Worm (Caenorhabditis elegans) whole organism, L2 larva: ENCODE data around the gene glf-1.

Source experiments
- F13H6.1 ChIP-seq: sonication (generic microtip); optimal IDR thresholded peaks from 2 replicates; lab custom pipeline; 2016; ENCODE audit warnings: missing genetic modification characterization, missing compliant biosample characterization
- R02D3.7 ChIP-seq: fragments of 150-350 bp; optimal IDR thresholded peaks from 2 replicates; lab custom pipeline; 2014; ENCODE audit warnings: missing biosample characterization, missing genetic modification characterization
- Y55F3AM.14 ChIP-seq: fragments of 200-800 bp; sonication (Bioruptor generic); optimal IDR thresholded peaks from 2 replicates; lab custom pipeline; 2018; ENCODE audit warnings: mild to moderate bottlenecking, missing genetic modification characterization, missing compliant biosample characterization
- ZK546.5 ChIP-seq: sonication (generic microtip); optimal IDR thresholded peaks from 2 replicates; lab custom pipeline; 2017; ENCODE audit warnings: missing biosample characterization, missing genetic modification characterization
- alr-1 ChIP-seq: fragments of 150-350 bp; optimal IDR thresholded peaks from 2 replicates; lab custom pipeline; 2014; ENCODE audit warnings: missing biosample characterization, missing genetic modification characterization
- aly-2 ChIP-seq: fragments of 150-350 bp; optimal IDR thresholded peaks from 2 replicates; lab custom pipeline; 2014; ENCODE audit warnings: missing biosample characterization, missing genetic modification characterization
- ceh-82 ChIP-seq: fragments of 150-350 bp; optimal IDR thresholded peaks from 2 replicates; lab custom pipeline; 2014; ENCODE audit warnings: missing biosample characterization, missing genetic modification characterization
- crh-2 ChIP-seq: sonication (generic microtip); optimal IDR thresholded peaks from 2 replicates; lab custom pipeline; 2017; ENCODE audit warnings: missing biosample characterization, missing genetic modification characterization
- dmd-4 ChIP-seq: sonication (generic microtip); optimal IDR thresholded peaks from 2 replicates; lab custom pipeline; 2017; ENCODE audit warnings: missing biosample characterization, missing genetic modification characterization
- gmeb-1 ChIP-seq: fragments of 150-350 bp; optimal IDR thresholded peaks from 2 replicates; lab custom pipeline; 2014; ENCODE audit warnings: missing biosample characterization, missing genetic modification characterization
- lin-11 ChIP-seq: fragments of 150-350 bp; sonication (generic microtip); optimal IDR thresholded peaks from 2 replicates; lab custom pipeline; 2014; ENCODE audit warnings: missing biosample characterization, missing genetic modification characterization, inconsistent platforms, mixed read lengths
- lin-13 ChIP-seq: fragments of 150-350 bp; optimal IDR thresholded peaks from 2 replicates; lab custom pipeline; 2014; ENCODE audit warnings: missing biosample characterization, missing genetic modification reagents, missing genetic modification characterization
- lin-39 ChIP-seq: fragments of 150-350 bp; optimal IDR thresholded peaks from 2 replicates; lab custom pipeline; 2014; ENCODE audit warnings: missing biosample characterization, missing genetic modification reagents, missing genetic modification characterization
- lsy-2 ChIP-seq, 2 experiments: fragments of 150-350 bp in 1 of 2; sonication (generic microtip) in 1 of 2; optimal IDR thresholded peaks; 2 replicates each; lab custom pipeline; 2014 to 2017; ENCODE audit warnings: missing biosample characterization in 2 of 2, missing genetic modification characterization in 2 of 2
- mbf-1 ChIP-seq: sonication (generic microtip); optimal IDR thresholded peaks from 2 replicates; lab custom pipeline; 2017; ENCODE audit warnings: missing biosample characterization, missing genetic modification characterization
- nhr-10 ChIP-seq: sonication (generic microtip); optimal IDR thresholded peaks from 2 replicates; lab custom pipeline; 2017; ENCODE audit warnings: missing biosample characterization, missing genetic modification characterization
- nhr-11 ChIP-seq: fragments of 150-350 bp; optimal IDR thresholded peaks from 2 replicates; lab custom pipeline; 2014; ENCODE audit warnings: missing biosample characterization, missing genetic modification characterization
- nhr-129 ChIP-seq: fragments of 150-350 bp; optimal IDR thresholded peaks from 2 replicates; lab custom pipeline; 2014; ENCODE audit warnings: missing biosample characterization, missing genetic modification characterization
- nhr-21 ChIP-seq: fragments of 150-350 bp; optimal IDR thresholded peaks from 2 replicates; lab custom pipeline; 2014; ENCODE audit warnings: missing biosample characterization, missing genetic modification characterization
- nhr-23 ChIP-seq: fragments of 150-350 bp; optimal IDR thresholded peaks from 2 replicates; lab custom pipeline; 2014; ENCODE audit warnings: missing biosample characterization, missing genetic modification reagents, missing genetic modification characterization
- nhr-237 ChIP-seq: fragments of 150-350 bp; optimal IDR thresholded peaks from 2 replicates; lab custom pipeline; 2014; ENCODE audit warnings: missing biosample characterization, missing genetic modification characterization
- nhr-25 ChIP-seq: fragments of 150-350 bp; sonication (generic microtip); optimal IDR thresholded peaks from 3 replicates; lab custom pipeline; 2014; ENCODE audit warnings: missing biosample characterization, missing genetic modification characterization
- nhr-6 ChIP-seq: fragments of 150-350 bp; optimal IDR thresholded peaks from 2 replicates; lab custom pipeline; 2014; ENCODE audit warnings: missing biosample characterization, missing genetic modification characterization
- peb-1 ChIP-seq: fragments of 150-350 bp; optimal IDR thresholded peaks from 2 replicates; lab custom pipeline; 2014; ENCODE audit warnings: missing biosample characterization, missing genetic modification characterization
- skn-1 ChIP-seq: sonication (generic microtip); optimal IDR thresholded peaks from 2 replicates; lab custom pipeline; 2017; ENCODE audit warnings: missing biosample characterization, missing genetic modification characterization
- sma-3 ChIP-seq: sonication (generic microtip); optimal IDR thresholded peaks from 2 replicates; lab custom pipeline; 2016; ENCODE audit warnings: missing genetic modification reagents, missing genetic modification characterization, missing compliant biosample characterization
- sma-9 ChIP-seq, 2 experiments: fragments of 150-350 bp in 1 of 2; sonication (generic microtip) in 1 of 2; optimal IDR thresholded peaks; 2 replicates each; lab custom pipeline; 2014 to 2016; ENCODE audit warnings: missing genetic modification characterization in 2 of 2, mild to moderate bottlenecking in 1 of 2, missing biosample characterization in 1 of 2, missing compliant biosample characterization in 1 of 2, missing genetic modification reagents in 1 of 2, moderate library complexity in 1 of 2
- unc-39 ChIP-seq: fragments of 150-350 bp; optimal IDR thresholded peaks from 2 replicates; lab custom pipeline; 2014; ENCODE audit warnings: missing biosample characterization, missing genetic modification characterization
- unc-55 ChIP-seq: fragments of 150-350 bp; sonication (generic microtip); optimal IDR thresholded peaks from 3 replicates; lab custom pipeline; 2014; ENCODE audit warnings: missing biosample characterization, missing genetic modification reagents, missing genetic modification characterization
- unc-62 ChIP-seq: fragments of 150-350 bp; optimal IDR thresholded peaks from 2 replicates; lab custom pipeline; 2014; ENCODE audit warnings: missing biosample characterization, missing genetic modification reagents, missing genetic modification characterization
- zag-1 ChIP-seq: fragments of 150-350 bp; optimal IDR thresholded peaks from 2 replicates; lab custom pipeline; 2014; ENCODE audit warnings: missing biosample characterization, missing genetic modification characterization
- ztf-1 ChIP-seq: fragments of 200-800 bp; sonication (Bioruptor generic); conservative IDR thresholded peaks from 2 replicates; pipeline ENCODE4 v1.3.6; 2022; ENCODE audit warnings: missing genetic modification characterization, missing compliant biosample characterization
- ztf-11 ChIP-seq: sonication (generic microtip); optimal IDR thresholded peaks from 2 replicates; lab custom pipeline; 2017; ENCODE audit warnings: missing biosample characterization, missing genetic modification characterization
- ztf-4 ChIP-seq: fragments of 150-350 bp; optimal IDR thresholded peaks from 2 replicates; lab custom pipeline; 2014; ENCODE audit warnings: missing biosample characterization, missing genetic modification characterization

glf-1 gene

ce11 chrIV:5870072-5870471 is 15.6 kb upstream of the glf-1 start, which contains the start of gene srv-17:
TSS of gene srv-17 (minus strand) at chrIV:5870172.
- no peak for TF ChIP-seq R02D3.7 (tag; lab: Kevin White, UChicago)
- TF ChIP-seq dmd-4 (tag; lab: Kevin White, UChicago): no peak
- no peak for TF ChIP-seq sma-9 (GFP tag; optimal IDR thresholded peaks at IDR 0.05; lab: Kevin White, UChicago)
- no peak for TF ChIP-seq sma-9 (tag; optimal IDR thresholded peaks at IDR 0.05; lab: Kevin White, UChicago)
- no peak for TF ChIP-seq ztf-1
- TF ChIP-seq F13H6.1 (tag; lab: Kevin White, UChicago): no peak
- TF ChIP-seq ceh-82 (tag; lab: Kevin White, UChicago): no peak
- no peak for TF ChIP-seq gmeb-1

- TF ChIP-seq unc-55 (GFP tag; lab: Kevin White, UChicago): no peak
- TF ChIP-seq nhr-6 (tag; lab: Kevin White, UChicago): no peak
- no peak for TF ChIP-seq lin-13 (GFP tag; lab: Kevin White, UChicago)
- no peak for TF ChIP-seq skn-1
- TF ChIP-seq lsy-2 (tag; optimal IDR thresholded peaks at IDR 0.05; lab: Kevin White, UChicago): no peak
- TF ChIP-seq nhr-129 (tag; lab: Kevin White, UChicago): no peak
- TF ChIP-seq ztf-11 (tag; lab: Kevin White, UChicago): no peak
Observed at ce11 chrIV:5873825-5874224, 11.8 kb upstream of the glf-1 start, which contains the start of gene srv-19. TSS of gene srv-19 (minus strand) at chrIV:5873925.

- TF ChIP-seq lin-39 (tag; lab: Kevin White, UChicago): no peak
- TF ChIP-seq unc-62 (GFP tag; lab: Kevin White, UChicago): no peak
- no peak for TF ChIP-seq gmeb-1
- TF ChIP-seq lsy-2 (tag; optimal IDR thresholded peaks at IDR 0.05; lab: Kevin White, UChicago): no peak
Observed at ce11 chrIV:5877246-5877645, 8.4 kb upstream of the glf-1 start, which contains the start of gene srv-21. TSS of gene srv-21 (minus strand) at chrIV:5877346.

- TF ChIP-seq nhr-23 (tag; lab: Kevin White, UChicago): no peak
- TF ChIP-seq crh-2 (tag; lab: Kevin White, UChicago): no peak
- no peak for TF ChIP-seq alr-1 (tag; lab: Kevin White, UChicago)
- TF ChIP-seq nhr-25 (tag; lab: Kevin White, UChicago): no peak
- no peak for TF ChIP-seq ceh-82 (tag; lab: Kevin White, UChicago)
- TF ChIP-seq dmd-4 (tag; lab: Kevin White, UChicago): no peak
- TF ChIP-seq peb-1 (tag; lab: Kevin White, UChicago): no peak
- TF ChIP-seq ztf-4 (tag; lab: Kevin White, UChicago): no peak
- no peak for TF ChIP-seq nhr-6 (tag; lab: Kevin White, UChicago)
- TF ChIP-seq nhr-10 (tag; lab: Kevin White, UChicago): no peak
- TF ChIP-seq nhr-11 (tag; lab: Kevin White, UChicago): no peak
- TF ChIP-seq sma-9 (GFP tag; optimal IDR thresholded peaks at IDR 0.05; lab: Kevin White, UChicago): no peak
- TF ChIP-seq sma-9 (tag; optimal IDR thresholded peaks at IDR 0.05; lab: Kevin White, UChicago): no peak
Observed at ce11 chrIV:5879853-5880252, 5.8 kb upstream of the glf-1 start, which contains the start of gene srv-22. TSS of gene srv-22 (minus strand) at chrIV:5879953.

ce11 chrIV:5884500-5884899 is 1.1 kb upstream of the glf-1 start, which contains the start of gene H04M03.11:
TSS of gene H04M03.11 (minus strand) at chrIV:5884600.
- no peak for TF ChIP-seq nhr-129 (tag; lab: Kevin White, UChicago)
- TF ChIP-seq nhr-21: no peak
- no peak for TF ChIP-seq mbf-1 (tag; lab: Kevin White, UChicago)
- no peak for TF ChIP-seq R02D3.7 (tag; lab: Kevin White, UChicago)
- no peak for TF ChIP-seq zag-1 (tag; lab: Kevin White, UChicago)

- TF ChIP-seq unc-62 (GFP tag; lab: Kevin White, UChicago) (no peak), ceh-82 (tag; lab: Kevin White, UChicago) (no peak), ztf-1 (no peak), lin-11 (no peak), sma-3 (GFP tag; lab: Kevin White, UChicago) (no peak), nhr-237 (no peak), mbf-1 (tag; lab: Kevin White, UChicago) (no peak), gmeb-1 (no peak), F13H6.1 (tag; lab: Kevin White, UChicago) (no peak), R02D3.7 (tag; lab: Kevin White, UChicago) (no peak), nhr-23 (tag; lab: Kevin White, UChicago) (no peak), unc-39 (tag; lab: Kevin White, UChicago) (no peak), zag-1 (tag; lab: Kevin White, UChicago) (no peak), crh-2 (tag; lab: Kevin White, UChicago) (no peak), aly-2 (no peak), Y55F3AM.14 (GFP tag; lab: Kevin White, UChicago) (no peak), ZK546.5 (tag; lab: Kevin White, UChicago) (no peak)
Observed at ce11 chrIV:5886605-5887004, 970 bp downstream of the glf-1 start.
